Worm (Caenorhabditis elegans) whole organism, mixed stage, embryonic: Measurements from ENCODE around the gene tig-3.

Experiments used
- lin-13 ChIP-seq: fragments of 150-350 bp; optimal IDR thresholded peaks from 2 replicates; lab custom pipeline; 2014; ENCODE audit warnings: missing biosample characterization, missing genetic modification characterization
- mep-1 ChIP-seq: fragments of 150-350 bp; optimal IDR thresholded peaks from 2 replicates; lab custom pipeline; 2017; ENCODE audit warnings: missing biosample characterization, missing genetic modification reagents, missing genetic modification characterization, inconsistent platforms
- nhr-12 ChIP-seq: fragments of 150-350 bp; optimal IDR thresholded peaks from 2 replicates; lab custom pipeline; 2014; ENCODE audit warnings: missing biosample characterization, missing genetic modification characterization
- nhr-76 ChIP-seq: sonication (generic microtip); optimal IDR thresholded peaks from 2 replicates; lab custom pipeline; 2017; ENCODE audit warnings: missing biosample characterization, missing genetic modification characterization
- unc-39 ChIP-seq: fragments of 150-350 bp; optimal IDR thresholded peaks from 2 replicates; lab custom pipeline; 2014; ENCODE audit warnings: missing biosample characterization, missing genetic modification characterization
- ztf-11 ChIP-seq: fragments of 150-350 bp; optimal IDR thresholded peaks from 2 replicates; lab custom pipeline; 2014; ENCODE audit warnings: missing biosample characterization, missing genetic modification characterization

- no peak for TF ChIP-seq nhr-76
- no peak for TF ChIP-seq unc-39 (tag; lab: Kevin White, UChicago)
- TF ChIP-seq ztf-11 = no peak
- TF ChIP-seq mep-1 (tag; lab: Kevin White, UChicago) = no peak
- no peak for TF ChIP-seq lin-13 (tag; lab: Kevin White, UChicago)
- no peak for TF ChIP-seq nhr-12
Observed at ce11 chrII:15212260-15212914, 39.2 kb downstream of the tig-3 start.
